Worm (Caenorhabditis elegans) whole organism, mixed stage, embryonic: Measurements from ENCODE around the gene srz-97.

Source experiments
- M03D4.4 ChIP-seq: sonication (generic microtip); optimal IDR thresholded peaks from 2 replicates; lab custom pipeline; 2017; ENCODE audit warnings: mild to moderate bottlenecking, missing genetic modification characterization, missing compliant biosample characterization
- bed-3 ChIP-seq: fragments of 200-800 bp; sonication (Bioruptor generic); optimal IDR thresholded peaks from 3 replicates; lab custom pipeline; 2018; ENCODE audit warnings: mild to moderate bottlenecking, missing genetic modification characterization, moderate library complexity, missing compliant biosample characterization
- blmp-1 ChIP-seq: fragments of 150-350 bp; optimal IDR thresholded peaks from 2 replicates; lab custom pipeline; 2014; ENCODE audit warnings: missing biosample characterization, missing genetic modification characterization
- ceh-39 ChIP-seq: fragments of 150-350 bp; optimal IDR thresholded peaks from 2 replicates; lab custom pipeline; 2014; ENCODE audit warnings: missing biosample characterization, missing genetic modification characterization
- ceh-43 ChIP-seq: fragments of 200-800 bp; sonication (Bioruptor generic); optimal IDR thresholded peaks from 2 replicates; lab custom pipeline; 2018; ENCODE audit warnings: mild to moderate bottlenecking, missing genetic modification characterization, moderate library complexity, missing compliant biosample characterization
- ces-1 ChIP-seq: fragments of 150-350 bp; optimal IDR thresholded peaks from 2 replicates; lab custom pipeline; 2014; ENCODE audit warnings: missing biosample characterization, missing genetic modification reagents, missing genetic modification characterization
- cnd-1 ChIP-seq: fragments of 200-800 bp; sonication (Bioruptor generic); optimal IDR thresholded peaks from 2 replicates; lab custom pipeline; 2018; ENCODE audit warnings: mild to moderate bottlenecking, missing genetic modification characterization, missing compliant biosample characterization
- drap-1 ChIP-seq: fragments of 200-800 bp; sonication (Bioruptor generic); optimal IDR thresholded peaks from 3 replicates; lab custom pipeline; 2018; ENCODE audit warnings: mild to moderate bottlenecking, missing genetic modification characterization, missing compliant biosample characterization
- elt-1 ChIP-seq: sonication (generic microtip); optimal IDR thresholded peaks from 2 replicates; lab custom pipeline; 2017; ENCODE audit warnings: missing genetic modification characterization, mild to moderate bottlenecking, missing compliant biosample characterization, antibody characterized with exemption, moderate library complexity, borderline replicate concordance; ENCODE audit not compliant: insufficient read depth
- elt-3 ChIP-seq: fragments of 150-350 bp; optimal IDR thresholded peaks from 2 replicates; lab custom pipeline; 2014; ENCODE audit warnings: missing biosample characterization, missing genetic modification characterization
- flh-1 ChIP-seq: fragments of 200-800 bp; sonication (Bioruptor generic); optimal IDR thresholded peaks from 2 replicates; lab custom pipeline; 2018; ENCODE audit warnings: mild to moderate bottlenecking, missing genetic modification characterization, moderate library complexity, missing compliant biosample characterization
- ham-2 ChIP-seq: fragments of 200-800 bp; sonication (Bioruptor generic); optimal IDR thresholded peaks from 2 replicates; lab custom pipeline; 2018; ENCODE audit warnings: mild to moderate bottlenecking, missing genetic modification characterization, missing compliant biosample characterization
- hlh-1 ChIP-seq: fragments of 150-350 bp; optimal IDR thresholded peaks from 2 replicates; lab custom pipeline; 2014; ENCODE audit warnings: missing biosample characterization, missing genetic modification reagents, missing genetic modification characterization
- lin-13 ChIP-seq: fragments of 150-350 bp; optimal IDR thresholded peaks from 2 replicates; lab custom pipeline; 2014; ENCODE audit warnings: missing biosample characterization, missing genetic modification characterization
- lin-32 ChIP-seq: fragments of 200-800 bp; sonication (Bioruptor generic); optimal IDR thresholded peaks from 2 replicates; lab custom pipeline; 2018; ENCODE audit warnings: mild to moderate bottlenecking, missing genetic modification characterization, missing compliant biosample characterization
- lsy-2 ChIP-seq: fragments of 150-350 bp; optimal IDR thresholded peaks from 2 replicates; lab custom pipeline; 2014; ENCODE audit warnings: missing biosample characterization, missing genetic modification characterization
- mab-5 ChIP-seq: fragments of 150-350 bp; optimal IDR thresholded peaks from 2 replicates; lab custom pipeline; 2014; ENCODE audit warnings: missing biosample characterization, missing genetic modification characterization
- mep-1 ChIP-seq: fragments of 150-350 bp; optimal IDR thresholded peaks from 2 replicates; lab custom pipeline; 2017; ENCODE audit warnings: missing biosample characterization, missing genetic modification reagents, missing genetic modification characterization, inconsistent platforms
- nhr-12 ChIP-seq: fragments of 150-350 bp; optimal IDR thresholded peaks from 2 replicates; lab custom pipeline; 2014; ENCODE audit warnings: missing biosample characterization, missing genetic modification characterization
- nhr-2 ChIP-seq: fragments of 150-350 bp; optimal IDR thresholded peaks from 2 replicates; lab custom pipeline; 2014; ENCODE audit warnings: missing biosample characterization, missing genetic modification characterization
- nhr-28 ChIP-seq: fragments of 150-350 bp; optimal IDR thresholded peaks from 2 replicates; lab custom pipeline; 2014; ENCODE audit warnings: missing biosample characterization, missing genetic modification characterization
- nhr-76 ChIP-seq: sonication (generic microtip); optimal IDR thresholded peaks from 2 replicates; lab custom pipeline; 2017; ENCODE audit warnings: missing biosample characterization, missing genetic modification characterization
- pha-4 ChIP-seq: fragments of 150-350 bp; optimal IDR thresholded peaks from 2 replicates; lab custom pipeline; 2018; ENCODE audit warnings: missing biosample characterization, missing genetic modification reagents, missing genetic modification characterization
- sem-2 ChIP-seq: fragments of 200-800 bp; sonication (Bioruptor generic); optimal IDR thresholded peaks from 2 replicates; lab custom pipeline; 2018; ENCODE audit warnings: mild to moderate bottlenecking, missing genetic modification characterization, missing compliant biosample characterization
- snpc-4 ChIP-seq: fragments of 150-350 bp; optimal IDR thresholded peaks from 2 replicates; lab custom pipeline; 2014; ENCODE audit warnings: missing biosample characterization, missing genetic modification characterization
- sptf-1 ChIP-seq: sonication (generic microtip); optimal IDR thresholded peaks from 2 replicates; lab custom pipeline; 2017; ENCODE audit warnings: mild to moderate bottlenecking, missing genetic modification characterization, moderate library complexity, missing compliant biosample characterization
- tbx-8 ChIP-seq: fragments of 200-800 bp; sonication (Bioruptor generic); optimal IDR thresholded peaks from 2 replicates; lab custom pipeline; 2018; ENCODE audit warnings: mild to moderate bottlenecking, missing genetic modification characterization, moderate library complexity, missing compliant biosample characterization
- unc-120 ChIP-seq: sonication (generic microtip); optimal IDR thresholded peaks from 2 replicates; lab custom pipeline; 2017; ENCODE audit warnings: missing genetic modification characterization, missing compliant biosample characterization; ENCODE audit not compliant: poor library complexity, severe bottlenecking
- unc-39 ChIP-seq: fragments of 150-350 bp; optimal IDR thresholded peaks from 2 replicates; lab custom pipeline; 2014; ENCODE audit warnings: missing biosample characterization, missing genetic modification characterization
- zip-8 ChIP-seq: fragments of 150-350 bp; optimal IDR thresholded peaks from 2 replicates; lab custom pipeline; 2014; ENCODE audit warnings: missing biosample characterization, missing genetic modification characterization
- ztf-11 ChIP-seq: fragments of 150-350 bp; optimal IDR thresholded peaks from 2 replicates; lab custom pipeline; 2014; ENCODE audit warnings: missing biosample characterization, missing genetic modification characterization

The srz-97 gene

ce11 chrV:14481401-14481800, 13.4 kb upstream of the srz-97 start, which contains the start of gene R02D5.7:
R02D5.7 (minus strand) TSS chrV:14481501.
- TF ChIP-seq M03D4.4 (tag; lab: Kevin White, UChicago) = no peak
- no peak for TF ChIP-seq mab-5 (tag; lab: Kevin White, UChicago)
- TF ChIP-seq elt-1 (tag; lab: Kevin White, UChicago) = no peak
- no peak for TF ChIP-seq nhr-2 (tag; lab: Kevin White, UChicago)
- no peak for TF ChIP-seq ztf-11 (tag; lab: Kevin White, UChicago)
- no peak for TF ChIP-seq lin-13 (tag; lab: Kevin White, UChicago)
- TF ChIP-seq nhr-76 (tag; lab: Kevin White, UChicago) = no peak
- TF ChIP-seq ceh-39 = no peak
- no peak for TF ChIP-seq pha-4 (tag; lab: Kevin White, UChicago)
- TF ChIP-seq cnd-1 (tag; lab: Kevin White, UChicago) = no peak
- no peak for TF ChIP-seq ham-2 (GFP tag; lab: Kevin White, UChicago)
- TF ChIP-seq bed-3 (GFP tag; lab: Kevin White, UChicago) = no peak
- no peak for TF ChIP-seq mep-1
- no peak for TF ChIP-seq ces-1 (GFP tag; lab: Kevin White, UChicago)
- no peak for TF ChIP-seq nhr-12 (tag; lab: Kevin White, UChicago)
- TF ChIP-seq, all 35 proteins: peak for 0

- no peak for TF ChIP-seq flh-1 (GFP tag; lab: Kevin White, UChicago)
- no peak for TF ChIP-seq ham-2 (GFP tag; lab: Kevin White, UChicago)
- no peak for TF ChIP-seq pha-4 (tag; lab: Kevin White, UChicago)
These were observed 12.5 kb upstream of the srz-97 start for ce11 chrV:14480533-14480932.

DNA sequence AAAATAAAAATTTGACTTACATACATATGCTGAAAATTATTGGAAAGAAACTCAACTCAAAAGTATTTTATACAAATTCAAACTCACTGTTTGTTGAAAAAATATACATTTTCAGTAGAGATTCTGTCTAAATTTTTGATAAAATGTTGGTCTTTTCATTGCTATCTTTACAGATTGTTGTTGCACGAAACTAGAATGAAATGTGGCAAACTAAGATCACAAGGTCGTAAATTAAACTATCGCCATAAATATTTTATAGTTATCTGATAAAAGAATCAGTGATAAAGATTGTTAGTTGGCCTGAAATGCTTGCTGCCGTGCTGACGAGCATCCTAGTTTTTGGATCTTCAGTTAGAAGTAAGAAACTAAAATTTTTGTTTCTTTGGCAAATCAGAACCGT, 10.9 kb upstream of the srz-97 start, which contains the start of gene clec-55:
TSS of gene clec-55 (plus strand) at position 301 of the 400 bp plus-strand sequence.
- no peak for TF ChIP-seq mep-1
- no peak for TF ChIP-seq unc-39 (tag; lab: Kevin White, UChicago)
- no peak for TF ChIP-seq nhr-28 (tag; lab: Kevin White, UChicago)
- TF ChIP-seq ham-2 (GFP tag; lab: Kevin White, UChicago) = no peak

DNA sequence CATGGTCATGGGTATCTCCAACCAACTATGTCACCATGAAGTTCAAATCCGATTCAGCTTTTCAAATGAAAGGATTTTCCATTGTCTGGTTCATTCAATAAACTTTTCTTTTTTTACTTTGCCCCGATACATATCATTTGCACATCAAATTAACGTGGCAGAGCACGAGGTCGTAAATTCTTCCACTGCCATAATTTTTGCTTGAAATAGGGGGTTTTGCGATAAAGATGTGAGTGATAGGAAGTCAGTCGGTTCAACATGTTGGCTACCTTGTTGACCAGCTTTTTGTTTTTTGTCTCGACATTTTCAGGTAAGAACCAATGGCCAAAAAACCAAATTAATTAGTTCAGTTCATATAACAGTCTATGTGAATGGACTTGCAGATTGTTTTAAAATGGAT, 8.6 kb upstream of the srz-97 start, which contains the start of gene clec-54:
TSS of gene clec-54 (plus strand) at position 224 of the 400 bp plus-strand sequence.
- TF ChIP-seq hlh-1 (no peak), nhr-28 (tag; lab: Kevin White, UChicago) (no peak), blmp-1 (no peak), elt-1 (tag; lab: Kevin White, UChicago) (no peak), lsy-2 (tag; lab: Kevin White, UChicago) (no peak), unc-120 (tag; lab: Kevin White, UChicago) (no peak), nhr-76 (tag; lab: Kevin White, UChicago) (no peak), ham-2 (GFP tag; lab: Kevin White, UChicago) (no peak), sem-2 (GFP tag; lab: Kevin White, UChicago) (no peak), lin-13 (tag; lab: Kevin White, UChicago) (no peak), nhr-2 (tag; lab: Kevin White, UChicago) (no peak), pha-4 (tag; lab: Kevin White, UChicago) (no peak), nhr-12 (tag; lab: Kevin White, UChicago) (no peak), ceh-39 (no peak), zip-8 (tag; lab: Kevin White, UChicago) (no peak)
- TF ChIP-seq, all 35 proteins: peak for 0

DNA sequence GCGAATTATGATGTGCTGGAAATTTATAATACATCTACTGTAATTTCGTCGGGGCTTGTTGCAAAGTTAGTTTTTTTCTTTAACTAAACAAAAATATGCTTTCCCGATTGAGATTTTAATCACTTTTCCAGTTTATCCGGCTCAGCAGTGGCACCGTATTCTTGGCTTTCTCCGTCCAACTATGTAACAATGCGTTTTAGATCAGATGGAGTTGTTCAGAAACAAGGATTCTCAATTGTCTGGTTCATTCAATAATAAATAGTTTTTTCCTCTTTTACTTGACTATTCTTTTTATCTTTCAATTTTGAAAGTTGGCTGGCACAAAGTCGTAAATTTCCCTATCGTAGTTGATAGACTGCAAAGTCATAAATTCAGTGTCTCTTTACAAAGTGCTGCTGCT, 6.1 kb upstream of the srz-97 start, which contains the start of gene clec-56:
TSS of gene clec-56 (plus strand) at position 301 of the 400 bp plus-strand sequence.
- TF ChIP-seq unc-39 (tag; lab: Kevin White, UChicago) = no peak
- TF ChIP-seq sptf-1 (tag; lab: Kevin White, UChicago) = no peak
- TF ChIP-seq tbx-8 (GFP tag; lab: Kevin White, UChicago) = no peak
- no peak for TF ChIP-seq M03D4.4 (tag; lab: Kevin White, UChicago)
- TF ChIP-seq ham-2 (GFP tag; lab: Kevin White, UChicago) = no peak
- no peak for TF ChIP-seq bed-3 (GFP tag; lab: Kevin White, UChicago)
- TF ChIP-seq elt-1 (tag; lab: Kevin White, UChicago) = no peak
- no peak for TF ChIP-seq lin-32 (GFP tag; lab: Kevin White, UChicago)
- no peak for TF ChIP-seq snpc-4 (tag; lab: Kevin White, UChicago)
- TF ChIP-seq ceh-43 (GFP tag; lab: Kevin White, UChicago) = no peak
- TF ChIP-seq nhr-12 (tag; lab: Kevin White, UChicago) = no peak
- no peak for TF ChIP-seq hlh-1
- TF ChIP-seq pha-4 (tag; lab: Kevin White, UChicago) = no peak
- no peak for TF ChIP-seq nhr-28 (tag; lab: Kevin White, UChicago)
- no peak for TF ChIP-seq nhr-76 (tag; lab: Kevin White, UChicago)
- no peak for TF ChIP-seq drap-1 (GFP tag; lab: Kevin White, UChicago)
- TF ChIP-seq elt-3 = no peak
- no peak for TF ChIP-seq blmp-1
- no peak for TF ChIP-seq nhr-2 (tag; lab: Kevin White, UChicago)
- TF ChIP-seq ceh-39 = no peak
